Worm (Caenorhabditis elegans): Measurements from ENCODE around the gene C04C3.9.

DNA sequence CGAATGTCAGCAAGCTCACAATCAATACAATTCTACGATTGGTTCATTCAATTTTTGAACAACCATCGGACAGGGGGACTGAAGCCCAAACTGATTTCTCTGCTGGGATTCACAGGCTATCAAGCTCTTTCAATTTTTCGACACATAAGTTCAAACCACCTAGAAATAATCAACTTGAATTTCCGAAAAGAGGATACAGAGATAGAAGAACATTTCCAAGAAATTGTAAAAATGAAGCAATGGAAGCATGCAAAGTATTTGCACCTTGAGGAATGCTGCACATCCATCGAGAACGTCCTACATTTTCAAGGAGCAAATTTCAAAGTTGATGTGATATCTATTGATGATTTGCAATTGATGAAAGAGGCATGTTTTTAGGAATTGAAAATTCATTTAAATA, 39.4 kb upstream of the C04C3.9 start:
- no peak for TF ChIP-seq ztf-23 (GFP tag; IDR thresholded peaks at IDR 0.05)
- no peak for TF ChIP-seq flt-1 (GFP tag; IDR thresholded peaks at IDR 0.05)

Data from whole organism, midembryonic.